Worm (Caenorhabditis elegans) whole organism, young adult: Measurements from ENCODE around the gene abu-2.

Experiments used
- ama-1 ChIP-seq, 3 experiments: fragments of 150-350 bp in 1 of 3; sonication (generic microtip) in 2 of 3; optimal IDR thresholded peaks; 2 replicates each; lab custom pipeline; 2014 to 2018; ENCODE audit warnings: missing biosample characterization in 2 of 3, missing genetic modification characterization in 2 of 3, missing genetic modification reagents in 2 of 3
- cebp-1 ChIP-seq, 2 experiments: fragments of 200-800 bp in 1 of 2; sonication (Bioruptor generic) in 1 of 2; sonication (generic microtip) in 1 of 2; IDR thresholded peaks in 1 of 2; optimal IDR thresholded peaks in 1 of 2; 2 replicates each; pipeline versions ENCODE4 v1.3.6 to Lab custom; 2017 to 2022; ENCODE audit warnings: missing compliant biosample characterization in 2 of 2, missing genetic modification characterization in 2 of 2, mild to moderate bottlenecking in 1 of 2, missing genetic modification reagents in 1 of 2, moderate library complexity in 1 of 2
- nhr-179 ChIP-seq: sonication (generic microtip); optimal IDR thresholded peaks from 2 replicates; lab custom pipeline; 2016; ENCODE audit warnings: mild to moderate bottlenecking, missing genetic modification characterization, missing compliant biosample characterization
- rpc-1 ChIP-seq, 2 experiments: fragments of 150-350 bp in 1 of 2; sonication (generic microtip) in 1 of 2; optimal IDR thresholded peaks; 2 replicates each; lab custom pipeline; 2014 to 2018; ENCODE audit warnings: missing biosample characterization in 1 of 2, missing genetic modification characterization in 1 of 2, missing genetic modification reagents in 1 of 2, missing genotype in 1 of 2
- sptf-2 ChIP-seq: fragments of 200-800 bp; sonication (Bioruptor generic); optimal IDR thresholded peaks from 2 replicates; lab custom pipeline; 2018; ENCODE audit warnings: mild to moderate bottlenecking, missing genetic modification characterization, missing compliant biosample characterization
- ztf-6 ChIP-seq: fragments of 200-800 bp; sonication (Bioruptor generic); IDR thresholded peaks from 2 replicates; pipeline ENCODE4 v1.3.6; 2022; ENCODE audit warnings: missing genetic modification reagents, missing genetic modification characterization, missing compliant biosample characterization

DNA sequence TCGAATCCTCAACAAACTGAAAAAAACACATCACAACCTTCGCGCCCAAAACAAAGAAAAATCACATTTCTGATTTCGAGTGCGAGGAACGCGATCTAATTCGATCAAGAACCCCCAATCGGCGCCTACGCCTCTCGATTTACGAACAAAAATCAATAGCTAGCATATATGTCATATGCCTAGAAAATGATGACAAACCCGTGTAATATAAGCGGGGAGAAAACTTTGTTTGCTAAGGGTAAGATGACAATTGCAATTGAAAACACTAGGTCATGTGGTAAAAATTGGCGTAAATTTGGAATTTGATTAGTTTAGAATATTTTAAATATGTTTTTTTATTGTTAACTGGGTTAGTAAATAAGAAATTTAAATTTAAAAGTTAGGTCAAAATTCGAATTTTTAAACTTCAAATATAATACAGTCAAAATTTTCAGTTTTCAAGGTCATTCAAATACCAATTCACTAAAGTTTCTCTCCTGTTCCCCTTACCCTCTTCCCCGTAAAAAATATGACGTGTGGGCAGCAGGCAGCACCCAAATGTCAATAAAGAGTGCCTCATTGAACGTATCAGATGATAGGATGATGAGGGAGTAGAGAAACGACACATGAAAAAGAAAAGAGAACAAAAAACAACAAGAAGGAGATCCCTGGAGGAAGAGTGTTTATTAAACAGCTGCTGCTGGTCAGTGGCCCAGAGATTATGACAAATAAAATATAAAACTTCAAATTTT, 46.1 kb upstream of the abu-2 start:
- no peak for TF ChIP-seq ztf-6 (GFP tag; lab: Robert Waterston, UW)
- no peak for TF ChIP-seq nhr-179
- no peak for TF ChIP-seq ama-1 (optimal IDR thresholded peaks at IDR 0.05; lab: Kevin White, UChicago)
- no peak for TF ChIP-seq ama-1 (GFP tag; optimal IDR thresholded peaks at IDR 0.05; lab: Kevin White, UChicago)
- no peak for TF ChIP-seq sptf-2 (GFP tag; lab: Kevin White, UChicago)
- 0 out of 2 replicates have a peak, but pooled peaks have one; percentile 15 for TF ChIP-seq cebp-1 (GFP tag; IDR thresholded peaks at IDR 0.05; lab: Robert Waterston, UW)
- TF ChIP-seq cebp-1 (tag; optimal IDR thresholded peaks at IDR 0.05; lab: Kevin White, UChicago): no peak
- no peak for TF ChIP-seq rpc-1 (optimal IDR thresholded peaks at IDR 0.05; lab: Kevin White, UChicago)
- no peak for TF ChIP-seq rpc-1 (tag; optimal IDR thresholded peaks at IDR 0.05; lab: Kevin White, UChicago)
